Fruit fly (Drosophila melanogaster): ENCODE measurements around the gene GstZ2.
A peak's percentile ranks its signal among the peaks of the same experiment; 100 is the strongest.

GstZ2 gene

DNA sequence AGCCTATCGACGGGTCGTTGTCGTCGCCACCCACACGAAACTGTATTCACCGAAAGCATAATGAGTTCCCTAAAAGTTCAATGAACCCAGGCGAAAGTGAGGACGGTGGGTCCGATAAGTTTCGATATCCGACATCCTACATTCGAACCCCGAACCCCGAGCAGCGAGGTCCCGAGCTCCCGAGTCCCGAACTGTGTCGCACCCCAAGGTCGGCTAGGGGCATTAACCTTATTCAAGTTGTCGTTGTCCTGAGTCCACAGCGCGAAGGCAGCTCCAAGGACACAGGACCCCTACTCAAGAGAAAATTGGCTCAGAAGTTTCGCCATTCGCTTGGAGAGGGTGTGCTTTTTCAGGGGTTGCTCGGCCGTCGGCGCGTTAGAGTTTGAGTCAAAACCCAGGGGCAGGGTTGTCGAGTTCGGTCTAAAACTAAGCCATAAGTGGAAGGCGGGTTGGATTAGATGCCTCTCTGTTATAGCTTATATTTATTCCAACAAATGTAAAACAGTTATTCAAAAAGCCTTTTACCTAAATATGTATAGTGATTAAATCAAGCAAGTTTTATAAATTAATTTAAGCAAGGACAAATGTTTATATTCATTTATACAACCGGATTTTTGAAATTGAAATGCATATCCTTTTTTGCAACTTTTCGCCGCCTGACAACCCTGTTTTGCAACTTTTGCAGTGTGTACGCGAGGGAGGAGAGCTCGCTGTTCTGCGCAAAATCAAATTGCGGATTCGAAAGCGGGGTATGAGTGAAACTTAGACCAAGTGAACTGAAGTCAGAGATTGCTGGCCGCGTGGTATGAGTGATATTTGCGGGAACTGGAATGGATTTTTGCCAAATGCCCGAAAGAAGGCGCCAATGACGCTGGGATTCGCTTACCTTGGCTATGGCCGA lies 817 bp downstream of the GstZ2 start:
- no peak for TF ChIP-seq CG8159 (tag; optimal IDR thresholded peaks at IDR 0.05)
- TF ChIP-seq CG12605 (GFP tag; IDR thresholded peaks at IDR 0.05) = no peak
- TF ChIP-seq CG17806 (tag; optimal IDR thresholded peaks at IDR 0.05) = no peak
- peak; percentile 19 for TF ChIP-seq CG34367 (tag; optimal IDR thresholded peaks at IDR 0.05)
- TF ChIP-seq Pif1A (GFP tag; optimal IDR thresholded peaks at IDR 0.05) = peak; percentile 49
- 0 out of 3 replicates have a peak, but pooled peaks have one; percentile 20 for TF ChIP-seq fd96Ca (GFP tag; IDR thresholded peaks at IDR 0.05)
- peak; percentile 10 for TF ChIP-seq Pif1B (GFP tag; optimal IDR thresholded peaks at IDR 0.05)
- TF ChIP-seq CG14655 (GFP tag; optimal IDR thresholded peaks at IDR 0.05) = peak; percentile 47
- TF ChIP-seq CG9948 (tag; optimal IDR thresholded peaks at IDR 0.05) = peak; percentile 49
- TF ChIP-seq CG32121 (GFP tag; IDR thresholded peaks at IDR 0.05) = peak; percentile 40; the same call in 1 of the 2 replicates
- TF ChIP-seq EcR (GFP tag; optimal IDR thresholded peaks at IDR 0.05) = peak; percentile 90
- peak; percentile 64 for TF ChIP-seq CG15710 (tag; optimal IDR thresholded peaks at IDR 0.05)

DNA sequence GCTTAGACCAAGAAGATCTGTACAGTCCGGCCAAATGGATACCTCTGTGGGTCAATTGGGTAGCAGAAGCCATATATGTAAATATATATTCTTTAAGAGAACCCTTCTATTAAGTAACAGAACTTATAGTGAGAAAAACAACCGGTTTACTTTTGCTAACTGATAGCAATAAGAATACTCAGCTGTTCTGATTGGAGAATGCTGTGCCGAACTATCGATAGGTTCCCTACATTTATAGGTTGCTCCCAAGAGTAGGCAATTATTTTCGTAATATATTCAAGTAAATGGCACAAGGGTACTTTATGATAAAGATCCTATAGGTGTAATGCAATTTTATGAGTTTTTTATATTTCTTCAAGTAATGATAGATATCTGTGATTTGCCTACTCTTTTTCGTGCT lies 4.1 kb downstream of the GstZ2 start, which contains the start of gene GstZ1:
Gene GstZ1 (minus strand): TSS at position 174 of the 400 bp plus-strand sequence.
- TF ChIP-seq CG15710 (tag; optimal IDR thresholded peaks at IDR 0.05) (no peak), CG4496 (GFP tag; IDR thresholded peaks at IDR 0.05) (no peak), rn (GFP tag; IDR thresholded peaks at IDR 0.05) (no peak), Pif1A (GFP tag; optimal IDR thresholded peaks at IDR 0.05) (no peak), CG8159 (tag; optimal IDR thresholded peaks at IDR 0.05) (no peak), EcR (GFP tag; optimal IDR thresholded peaks at IDR 0.05) (no peak), CG9948 (tag; optimal IDR thresholded peaks at IDR 0.05) (no peak), D1 (tag; optimal IDR thresholded peaks at IDR 0.05) (no peak), CG13204 (GFP tag; optimal IDR thresholded peaks at IDR 0.05) (no peak), CG10348 (GFP tag; IDR thresholded peaks at IDR 0.05) (no peak), Snoo (tag; optimal IDR thresholded peaks at IDR 0.05) (no peak), CG17806 (tag; optimal IDR thresholded peaks at IDR 0.05) (no peak), Ets98B (GFP tag; IDR thresholded peaks at IDR 0.05) (no peak), CG14655 (GFP tag; optimal IDR thresholded peaks at IDR 0.05) (no peak), gl (tag; optimal IDR thresholded peaks at IDR 0.05) (no peak), Pif1B (GFP tag; optimal IDR thresholded peaks at IDR 0.05) (no peak)

DNA sequence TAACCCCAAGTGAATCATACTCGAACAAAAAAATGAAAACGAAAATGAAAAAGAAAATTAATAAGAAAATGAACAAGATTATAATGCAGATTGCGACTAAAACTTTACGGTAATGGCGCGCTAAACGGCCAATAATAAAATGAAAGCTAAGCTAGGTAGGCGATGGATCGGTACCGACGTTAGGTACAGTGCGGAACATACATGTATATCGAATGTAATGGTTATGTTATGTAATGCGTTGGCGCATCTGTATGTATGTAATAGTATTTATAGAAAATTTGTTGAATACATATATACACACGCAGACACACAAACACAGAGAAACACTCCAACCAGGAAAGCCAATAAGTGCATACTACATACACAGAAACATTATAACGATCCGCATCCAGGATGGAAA lies 5.5 kb downstream of the GstZ2 start:
- TF ChIP-seq Ets98B (GFP tag; IDR thresholded peaks at IDR 0.05) (no peak), CG34367 (tag; optimal IDR thresholded peaks at IDR 0.05) (no peak), D1 (tag; optimal IDR thresholded peaks at IDR 0.05) (no peak), CG9948 (tag; optimal IDR thresholded peaks at IDR 0.05) (no peak), Snoo (tag; optimal IDR thresholded peaks at IDR 0.05) (no peak), CG8301 (tag; optimal IDR thresholded peaks at IDR 0.05) (no peak), CG12605 (GFP tag; IDR thresholded peaks at IDR 0.05) (no peak), fd96Ca (GFP tag; IDR thresholded peaks at IDR 0.05) (no peak), EcR (GFP tag; optimal IDR thresholded peaks at IDR 0.05) (no peak), Pif1B (GFP tag; optimal IDR thresholded peaks at IDR 0.05) (no peak), CG14655 (GFP tag; optimal IDR thresholded peaks at IDR 0.05) (no peak), CG4496 (GFP tag; IDR thresholded peaks at IDR 0.05) (no peak), CG17806 (tag; optimal IDR thresholded peaks at IDR 0.05) (no peak), CG10348 (GFP tag; IDR thresholded peaks at IDR 0.05) (no peak), CG13204 (GFP tag; optimal IDR thresholded peaks at IDR 0.05) (no peak)

- TF ChIP-seq CG17806 (tag; optimal IDR thresholded peaks at IDR 0.05) (no peak), CG14655 (GFP tag; optimal IDR thresholded peaks at IDR 0.05) (no peak), CG34367 (tag; optimal IDR thresholded peaks at IDR 0.05) (no peak), CG4496 (GFP tag; IDR thresholded peaks at IDR 0.05) (no peak), CG9948 (tag; optimal IDR thresholded peaks at IDR 0.05) (no peak), Snoo (tag; optimal IDR thresholded peaks at IDR 0.05) (no peak), CG32121 (GFP tag; IDR thresholded peaks at IDR 0.05) (no peak), CG12605 (GFP tag; IDR thresholded peaks at IDR 0.05) (no peak), Pif1B (GFP tag; optimal IDR thresholded peaks at IDR 0.05) (no peak)
Measured at dm6 chr3R:9450672-9451071, 9.8 kb downstream of the GstZ2 start.

DNA sequence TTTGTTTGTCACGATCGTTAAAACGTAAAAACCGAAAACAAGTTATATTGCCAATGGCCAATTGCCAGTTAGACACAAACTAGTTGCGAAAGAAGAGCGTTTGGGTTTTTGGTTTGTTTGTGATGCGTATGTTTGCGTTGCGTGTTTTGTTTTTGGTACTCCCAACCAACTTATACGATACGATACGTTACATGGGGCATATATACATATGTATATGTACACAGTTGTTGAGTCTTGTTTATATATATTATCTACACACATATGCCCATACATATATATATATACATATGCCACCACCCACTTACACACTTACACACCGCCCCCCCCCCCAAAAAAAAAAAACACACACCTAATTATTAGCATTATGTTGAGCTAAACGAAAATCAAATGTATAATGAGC lies 12.1 kb downstream of the GstZ2 start:
- TF ChIP-seq CG14655 (GFP tag; optimal IDR thresholded peaks at IDR 0.05) (no peak), fd96Ca (GFP tag; IDR thresholded peaks at IDR 0.05) (no peak), Pif1B (GFP tag; optimal IDR thresholded peaks at IDR 0.05) (no peak), CG4496 (GFP tag; IDR thresholded peaks at IDR 0.05) (no peak), CG13204 (GFP tag; optimal IDR thresholded peaks at IDR 0.05) (no peak), CG34367 (tag; optimal IDR thresholded peaks at IDR 0.05) (no peak), Snoo (tag; optimal IDR thresholded peaks at IDR 0.05) (no peak), EcR (GFP tag; optimal IDR thresholded peaks at IDR 0.05) (no peak), CG15710 (tag; optimal IDR thresholded peaks at IDR 0.05) (no peak), rn (GFP tag; IDR thresholded peaks at IDR 0.05) (no peak), Pif1A (GFP tag; optimal IDR thresholded peaks at IDR 0.05) (no peak), CG10348 (GFP tag; IDR thresholded peaks at IDR 0.05) (no peak)

DNA sequence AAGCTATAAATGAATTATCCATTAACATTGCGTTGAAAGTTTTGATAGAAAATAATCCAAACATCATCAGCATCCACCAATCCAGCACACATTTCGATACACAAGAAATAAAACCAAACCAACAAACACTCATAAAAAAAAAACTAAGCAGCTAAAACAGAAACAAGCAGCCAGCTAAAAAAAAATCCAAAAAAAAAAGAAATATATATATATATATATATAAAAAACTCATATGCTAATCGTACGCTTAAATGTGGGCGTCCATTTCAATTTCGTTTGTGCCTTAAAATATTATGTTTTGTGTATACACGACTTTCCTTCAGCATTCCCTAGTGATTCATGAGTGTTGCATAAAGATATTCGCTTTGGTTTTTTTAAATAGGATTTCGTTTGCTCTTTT lies 18.5 kb downstream of the GstZ2 start:
- no peak for TF ChIP-seq CG8301 (tag; optimal IDR thresholded peaks at IDR 0.05)
- no peak for TF ChIP-seq CG34367 (tag; optimal IDR thresholded peaks at IDR 0.05)
- TF ChIP-seq CG4496 (GFP tag; IDR thresholded peaks at IDR 0.05) = no peak
- no peak for TF ChIP-seq CG12605 (GFP tag; IDR thresholded peaks at IDR 0.05)
- no peak for TF ChIP-seq gl (tag; optimal IDR thresholded peaks at IDR 0.05)
- TF ChIP-seq CG13204 (GFP tag; optimal IDR thresholded peaks at IDR 0.05) = no peak
- TF ChIP-seq Ets98B (GFP tag; IDR thresholded peaks at IDR 0.05) = no peak
- no peak for TF ChIP-seq CG17806 (tag; optimal IDR thresholded peaks at IDR 0.05)
- TF ChIP-seq CG9948 (tag; optimal IDR thresholded peaks at IDR 0.05) = no peak
- no peak for TF ChIP-seq Pif1B (GFP tag; optimal IDR thresholded peaks at IDR 0.05)

All from whole organism, pupa.